Worm (Caenorhabditis elegans): ENCODE results near the gene sre-2.

- no peak for TF ChIP-seq C34B4.2 (tag; optimal IDR thresholded peaks at IDR 0.05)
- peak; percentile 31 for TF ChIP-seq fos-1 (tag; optimal IDR thresholded peaks at IDR 0.05)
- peak; percentile 52 for TF ChIP-seq rnt-1 (tag; optimal IDR thresholded peaks at IDR 0.05)
- TF ChIP-seq nhr-11 (tag; optimal IDR thresholded peaks at IDR 0.05), result no peak
- TF ChIP-seq elt-2 (tag; optimal IDR thresholded peaks at IDR 0.05), result no peak
- no peak for TF ChIP-seq lin-39 (tag; optimal IDR thresholded peaks at IDR 0.05)
- TF ChIP-seq ceh-82 (tag; optimal IDR thresholded peaks at IDR 0.05), result peak; percentile 29 to 77 (median 63)
- TF ChIP-seq aly-2 (tag; optimal IDR thresholded peaks at IDR 0.05), result no peak
- peak; percentile 7 for TF ChIP-seq fkh-10 (GFP tag; optimal IDR thresholded peaks at IDR 0.05)
- no peak for TF ChIP-seq sup-37 (GFP tag; optimal IDR thresholded peaks at IDR 0.05)
- no peak for TF ChIP-seq C16A3.4 (tag; optimal IDR thresholded peaks at IDR 0.05)
- TF ChIP-seq nhr-90 (tag; optimal IDR thresholded peaks at IDR 0.05; ENCODE audit: poor library complexity), result no peak
- no peak for TF ChIP-seq ces-1 (GFP tag; optimal IDR thresholded peaks at IDR 0.05)
- peak; percentile 24 for TF ChIP-seq snu-23 (GFP tag; optimal IDR thresholded peaks at IDR 0.05)
Observed at ce11 chrII:8126132-8126531, 24.2 kb upstream of the sre-2 start.
